Fruit fly (Drosophila melanogaster): Measurements from ENCODE around the gene Ibf1.

Gene Ibf1

DNA sequence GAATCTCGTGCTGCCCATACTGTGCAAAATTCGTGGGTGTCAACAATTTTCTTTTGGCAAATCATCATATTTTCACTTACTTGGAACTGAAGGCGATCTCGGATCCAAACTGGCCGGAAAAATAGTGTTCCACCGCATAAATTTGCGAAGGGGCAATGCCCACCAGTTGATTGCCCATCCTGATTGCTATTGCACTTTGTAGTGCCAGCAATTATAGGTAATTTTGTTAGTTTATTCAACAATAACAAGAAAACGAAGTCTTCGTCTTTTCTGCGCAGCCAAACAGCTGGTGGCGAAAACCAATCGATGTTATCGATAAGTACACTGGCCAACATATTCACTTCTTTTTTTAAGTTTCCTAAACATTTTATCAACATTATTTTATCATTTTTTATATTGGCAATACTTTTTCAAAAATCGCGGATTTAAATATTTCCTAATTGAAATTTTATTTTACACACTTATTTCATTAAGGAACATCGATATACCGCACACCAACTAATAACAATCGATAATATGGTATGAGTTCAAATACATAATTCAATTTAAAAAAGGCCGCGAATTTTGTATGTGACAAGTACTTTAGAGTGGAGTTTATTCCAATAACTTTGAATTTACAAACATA is 13.1 kb upstream of the Ibf1 start, which contains the start of gene Vps15 (continued):
- TF ChIP-seq run (tag; optimal IDR thresholded peaks at IDR 0.05), result peak; percentile 46
- TF ChIP-seq D (optimal IDR thresholded peaks at IDR 0.05), result no peak
- peak; percentile 26 for TF ChIP-seq D (GFP tag; optimal IDR thresholded peaks at IDR 0.05)
- TF ChIP-seq Six4 (GFP tag; optimal IDR thresholded peaks at IDR 0.05), result peak; percentile 69
- peak; percentile 66 for TF ChIP-seq inv (GFP tag; IDR thresholded peaks at IDR 0.05; ENCODE audit: partially characterized antibody)
- TF ChIP-seq Rfx (GFP tag; IDR thresholded peaks at IDR 0.05), result peak; percentile 84
- TF ChIP-seq CG16863 (GFP tag; optimal IDR thresholded peaks at IDR 0.05), result peak; percentile 23
- TF ChIP-seq CG8765 (GFP tag; IDR thresholded peaks at IDR 0.05), result no peak
- TF ChIP-seq CG6854 (GFP tag; optimal IDR thresholded peaks at IDR 0.05), result no peak
- TF ChIP-seq dmrt99B (tag; optimal IDR thresholded peaks at IDR 0.05), result peak; percentile 76
- TF ChIP-seq toy (GFP tag; IDR thresholded peaks at IDR 0.05), result no peak
- TF ChIP-seq fd96Cb (tag; optimal IDR thresholded peaks at IDR 0.05), result peak; percentile 71
- TF ChIP-seq HHEX (GFP tag; optimal IDR thresholded peaks at IDR 0.05), result peak; percentile 58
- TF ChIP-seq zf30C (GFP tag; optimal IDR thresholded peaks at IDR 0.05), result no peak
- no peak for TF ChIP-seq CG12071 (GFP tag; optimal IDR thresholded peaks at IDR 0.05)
- TF ChIP-seq ems (GFP tag; optimal IDR thresholded peaks at IDR 0.05), result peak; percentile 77
- peak; percentile 65; the same call in 2 of the 3 replicates for TF ChIP-seq Aef1 (GFP tag; IDR thresholded peaks at IDR 0.05)
- TF ChIP-seq Ssrp (tag; optimal IDR thresholded peaks at IDR 0.05), result peak; percentile 65
- peak; percentile 5 for TF ChIP-seq slou (GFP tag; optimal IDR thresholded peaks at IDR 0.05)
- peak; percentile 33 for TF ChIP-seq jumu (GFP tag; optimal IDR thresholded peaks at IDR 0.05)
- TF ChIP-seq H2.0 (GFP tag; IDR thresholded peaks at IDR 0.05), result peak; percentile 48
- TF ChIP-seq danr (GFP tag; IDR thresholded peaks at IDR 0.05), result no peak
- no peak for TF ChIP-seq cg (GFP tag; optimal IDR thresholded peaks at IDR 0.05)
- peak; percentile 86 for TF ChIP-seq CG30403 (GFP tag; optimal IDR thresholded peaks at IDR 0.05)
- peak; percentile 96 for TF ChIP-seq sens (GFP tag)
- TF ChIP-seq CG12391 (tag; optimal IDR thresholded peaks at IDR 0.05), result peak; percentile 93
- TF ChIP-seq CG6689 (GFP tag; IDR thresholded peaks at IDR 0.05), result peak; percentile 65
- peak; percentile 50 for TF ChIP-seq CG3407 (GFP tag; optimal IDR thresholded peaks at IDR 0.05)
- TF ChIP-seq nerfin-2 (GFP tag; IDR thresholded peaks at IDR 0.05; ENCODE audit: partially characterized antibody), result peak; percentile 84
- TF ChIP-seq knrl (GFP tag; IDR thresholded peaks at IDR 0.05; ENCODE audit: partially characterized antibody), result peak; percentile 74
- TF ChIP-seq CG31388 (GFP tag; optimal IDR thresholded peaks at IDR 0.05), result peak; percentile 19
- TF ChIP-seq CHES-1-like (GFP tag; optimal IDR thresholded peaks at IDR 0.05), result peak; percentile 70
- no peak for TF ChIP-seq hth (optimal IDR thresholded peaks at IDR 0.05)
- no peak for TF ChIP-seq Gug (GFP tag; IDR thresholded peaks at IDR 0.05)
- peak; percentile 15 for TF ChIP-seq CG16815 (GFP tag; optimal IDR thresholded peaks at IDR 0.05)
- TF ChIP-seq stwl (tag; optimal IDR thresholded peaks at IDR 0.05), result peak; percentile 63
- peak; percentile 18 for TF ChIP-seq sima (GFP tag; optimal IDR thresholded peaks at IDR 0.05)
- peak; percentile 91 for TF ChIP-seq Scr (GFP tag; IDR thresholded peaks at IDR 0.05; ENCODE audit: partially characterized antibody)
- no peak for TF ChIP-seq CG7987 (GFP tag; optimal IDR thresholded peaks at IDR 0.05)
- TF ChIP-seq CG3281 (GFP tag; optimal IDR thresholded peaks at IDR 0.05), result peak; percentile 72
- no peak for TF ChIP-seq nau (GFP tag; optimal IDR thresholded peaks at IDR 0.05)
- peak; percentile 83 for TF ChIP-seq CG15269 (tag; optimal IDR thresholded peaks at IDR 0.05)
- TF ChIP-seq Atf6 (GFP tag; IDR thresholded peaks at IDR 0.05), result peak; percentile 72
- peak; percentile 75 for TF ChIP-seq Dek (tag; optimal IDR thresholded peaks at IDR 0.05)
- TF ChIP-seq ranshi (GFP tag; IDR thresholded peaks at IDR 0.05), result peak; percentile 64
- no peak for TF ChIP-seq en (GFP tag; optimal IDR thresholded peaks at IDR 0.05)
- TF ChIP-seq CG14014 (GFP tag; IDR thresholded peaks at IDR 0.05), result peak; percentile 84
- TF ChIP-seq CG4854 (GFP tag; optimal IDR thresholded peaks at IDR 0.05), result peak; percentile 62
- no peak for TF ChIP-seq CG6654 (GFP tag; optimal IDR thresholded peaks at IDR 0.05)
- no peak for TF ChIP-seq CG31365 (tag; optimal IDR thresholded peaks at IDR 0.05)
- peak; percentile 93 for TF ChIP-seq E2f2 (GFP tag; IDR thresholded peaks at IDR 0.05)
